Worm (Caenorhabditis elegans) whole organism, dauer: ENCODE data around the gene rig-3.
"Not testable (repeated sequence)": the region's sequence is repeated elsewhere in the genome, so short reads cannot be mapped to it uniquely, and the experiment has no call there.

Experiments
- unc-62 ChIP-seq: sonication (generic microtip); optimal IDR thresholded peaks from 2 replicates; lab custom pipeline; 2017; ENCODE audit warnings: missing biosample characterization, missing genetic modification reagents, missing genetic modification characterization

rig-3 gene

ce11 chrX:6881795-6882194, 28.4 kb downstream of the rig-3 start, which contains the start of gene F41C6.6:
TSS of gene F41C6.6 (minus strand) at chrX:6881895.
- not testable (repeated sequence) for TF ChIP-seq unc-62 (GFP tag; lab: Kevin White, UChicago)

ce11 chrX:6884439-6884838, 31.0 kb downstream of the rig-3 start:
- TF ChIP-seq unc-62 (GFP tag; lab: Kevin White, UChicago) = no peak

- TF ChIP-seq unc-62 (GFP tag; lab: Kevin White, UChicago) = no peak
Observed at ce11 chrX:6885227-6885853, 31.9 kb downstream of the rig-3 start, which contains the start of gene F41C6.7. TSS of gene F41C6.7 (minus strand) at chrX:6885277.

- no peak for TF ChIP-seq unc-62 (GFP tag; lab: Kevin White, UChicago)
Observed at ce11 chrX:6888208-6888607, 34.8 kb downstream of the rig-3 start.

ce11 chrX:6889374-6889773, 36.0 kb downstream of the rig-3 start, which contains the start of gene unc-6:
TSS of gene unc-6 (plus strand) at chrX:6889674.
- TF ChIP-seq unc-62 (GFP tag; lab: Kevin White, UChicago) = no peak

ce11 chrX:6893074-6893473, 39.7 kb downstream of the rig-3 start:
- TF ChIP-seq unc-62 (GFP tag; lab: Kevin White, UChicago) = no peak

- no peak for TF ChIP-seq unc-62 (GFP tag; lab: Kevin White, UChicago)
Observed at ce11 chrX:6894104-6894503, 40.7 kb downstream of the rig-3 start.

- TF ChIP-seq unc-62 (GFP tag; lab: Kevin White, UChicago) = no peak
Observed at ce11 chrX:6899848-6900247, 46.4 kb downstream of the rig-3 start, which contains the start of gene F14B8.4. TSS of gene F14B8.4 (minus strand) at chrX:6899948.

ce11 chrX:6901078-6901477, 47.7 kb downstream of the rig-3 start, which contains the start of gene pes-23:
TSS of gene pes-23 (plus strand) at chrX:6901378.
- no peak for TF ChIP-seq unc-62 (GFP tag; lab: Kevin White, UChicago)

- TF ChIP-seq unc-62 (GFP tag; lab: Kevin White, UChicago) = no peak
Observed at ce11 chrX:6902958-6903357, 49.5 kb downstream of the rig-3 start.

ce11 chrX:6904064-6904771, 50.8 kb downstream of the rig-3 start, which contains the start of gene sid-5:
TSS of gene sid-5 (plus strand) at chrX:6904721.
- TF ChIP-seq unc-62 (GFP tag; lab: Kevin White, UChicago) = no peak

- TF ChIP-seq unc-62 (GFP tag; lab: Kevin White, UChicago) = no peak
Observed at ce11 chrX:6905581-6905980, 52.2 kb downstream of the rig-3 start.
